Worm (Caenorhabditis elegans): ENCODE results near the gene F57A8.7.

ce11 chrV:10098429-10098828, 22.9 kb downstream of the F57A8.7 start, which contains the start of gene ugt-47:
- no peak for TF ChIP-seq nhr-237 (tag; optimal IDR thresholded peaks at IDR 0.05)
- TF ChIP-seq unc-62 (GFP tag; optimal IDR thresholded peaks at IDR 0.05) = no peak
- TF ChIP-seq jun-1 (tag; optimal IDR thresholded peaks at IDR 0.05) = no peak
- TF ChIP-seq unc-130 (tag; optimal IDR thresholded peaks at IDR 0.05) = no peak
- no peak for TF ChIP-seq fos-1 (tag; optimal IDR thresholded peaks at IDR 0.05)
- no peak for TF ChIP-seq mep-1 (tag; optimal IDR thresholded peaks at IDR 0.05)
- no peak for TF ChIP-seq pqm-1 (tag; optimal IDR thresholded peaks at IDR 0.05)
- TF ChIP-seq mab-9 (GFP tag; IDR thresholded peaks at IDR 0.05) = no peak
- no peak for TF ChIP-seq skn-1 (tag; optimal IDR thresholded peaks at IDR 0.05)
